Worm (Caenorhabditis elegans) whole organism, L3 larva: ENCODE results near the gene Y57G11C.5.

ENCODE experiments used
- ZK546.5 ChIP-seq: sonication (generic microtip); optimal IDR thresholded peaks from 2 replicates; lab custom pipeline; 2017; ENCODE audit warnings: missing biosample characterization, missing genetic modification characterization
- ama-1 ChIP-seq: fragments of 150-350 bp; optimal IDR thresholded peaks from 2 replicates; lab custom pipeline; 2018
- ceh-28 ChIP-seq: fragments of 150-350 bp; optimal IDR thresholded peaks from 2 replicates; lab custom pipeline; 2014; ENCODE audit warnings: missing biosample characterization, missing genetic modification reagents, missing genetic modification characterization
- ceh-9 ChIP-seq: sonication (generic microtip); optimal IDR thresholded peaks from 2 replicates; lab custom pipeline; 2018; ENCODE audit warnings: missing biosample characterization, missing genetic modification characterization
- daf-12 ChIP-seq: fragments of 150-350 bp; optimal IDR thresholded peaks from 2 replicates; lab custom pipeline; 2014; ENCODE audit warnings: missing biosample characterization, missing genetic modification reagents, missing genetic modification characterization
- egl-27 ChIP-seq: sonication (generic microtip); optimal IDR thresholded peaks from 4 replicates; lab custom pipeline; 2017; ENCODE audit warnings: missing biosample characterization, missing genetic modification reagents, missing genetic modification characterization
- egl-5 ChIP-seq: fragments of 150-350 bp; optimal IDR thresholded peaks from 2 replicates; lab custom pipeline; 2017; ENCODE audit warnings: missing biosample characterization, missing genetic modification reagents, missing genetic modification characterization, inconsistent platforms
- elt-1 ChIP-seq: fragments of 150-350 bp; optimal IDR thresholded peaks from 2 replicates; lab custom pipeline; 2014; ENCODE audit warnings: missing biosample characterization, missing genetic modification characterization
- elt-2 ChIP-seq: sonication (generic microtip); optimal IDR thresholded peaks from 2 replicates; lab custom pipeline; 2016; ENCODE audit warnings: missing genetic modification reagents, mild to moderate bottlenecking, missing genetic modification characterization, missing compliant biosample characterization
- elt-3 ChIP-seq, 3 experiments: fragments of 150-350 bp in 1 of 3; sonication (generic microtip) in 2 of 3; optimal IDR thresholded peaks; 2 replicates in 2 of 3; 4 replicates in 1 of 3; lab custom pipeline; 2014 to 2017; ENCODE audit warnings: missing biosample characterization in 3 of 3, missing genetic modification characterization in 3 of 3
- eor-1 ChIP-seq, 2 experiments: fragments of 150-350 bp; optimal IDR thresholded peaks; 2 replicates each; lab custom pipeline; 2014 to 2018; ENCODE audit warnings: missing biosample characterization in 2 of 2, missing genetic modification characterization in 2 of 2
- fkh-10 ChIP-seq: sonication (generic microtip); optimal IDR thresholded peaks from 2 replicates; lab custom pipeline; 2017; ENCODE audit warnings: missing biosample characterization, missing genetic modification reagents, missing genetic modification characterization
- fkh-2 ChIP-seq: fragments of 150-350 bp; optimal IDR thresholded peaks from 2 replicates; lab custom pipeline; 2014; ENCODE audit warnings: missing biosample characterization, missing genetic modification reagents, missing genetic modification characterization
- hmg-11 ChIP-seq: sonication (generic microtip); optimal IDR thresholded peaks from 2 replicates; lab custom pipeline; 2016; ENCODE audit warnings: missing genetic modification characterization, missing compliant biosample characterization
- jun-1 ChIP-seq: fragments of 150-350 bp; optimal IDR thresholded peaks from 2 replicates; lab custom pipeline; 2014; ENCODE audit warnings: missing biosample characterization, missing genetic modification reagents, missing genetic modification characterization
- lin-15B ChIP-seq: fragments of 150-350 bp; optimal IDR thresholded peaks from 2 replicates; lab custom pipeline; 2014; ENCODE audit warnings: missing biosample characterization, missing genetic modification characterization
- lin-39 ChIP-seq: fragments of 150-350 bp; optimal IDR thresholded peaks from 2 replicates; lab custom pipeline; 2018; ENCODE audit warnings: missing biosample characterization, missing genetic modification reagents, missing genetic modification characterization
- mdl-1 ChIP-seq: fragments of 150-350 bp; optimal IDR thresholded peaks from 2 replicates; lab custom pipeline; 2014; ENCODE audit warnings: missing biosample characterization, missing genetic modification characterization
- mml-1 ChIP-seq: fragments of 150-350 bp; sonication (generic microtip); optimal IDR thresholded peaks from 3 replicates; lab custom pipeline; 2014; ENCODE audit warnings: missing biosample characterization, missing genetic modification characterization
- nfya-1 ChIP-seq: sonication (generic microtip); optimal IDR thresholded peaks from 2 replicates; lab custom pipeline; 2017; ENCODE audit warnings: missing genetic modification characterization, mild to moderate bottlenecking, missing compliant biosample characterization, antibody characterized with exemption, moderate library complexity; ENCODE audit not compliant: insufficient read depth
- nhr-12 ChIP-seq: fragments of 150-350 bp; optimal IDR thresholded peaks from 2 replicates; lab custom pipeline; 2014; ENCODE audit warnings: missing biosample characterization, missing genetic modification characterization
- nhr-23 ChIP-seq: fragments of 150-350 bp; optimal IDR thresholded peaks from 2 replicates; lab custom pipeline; 2014; ENCODE audit warnings: missing biosample characterization, missing genetic modification reagents, missing genetic modification characterization
- nhr-237 ChIP-seq: fragments of 150-350 bp; optimal IDR thresholded peaks from 2 replicates; lab custom pipeline; 2014; ENCODE audit warnings: missing biosample characterization, missing genetic modification characterization
- nhr-25 ChIP-seq: sonication (generic microtip); optimal IDR thresholded peaks from 2 replicates; lab custom pipeline; 2017; ENCODE audit warnings: missing biosample characterization, missing genetic modification characterization
- nhr-28 ChIP-seq: fragments of 150-350 bp; optimal IDR thresholded peaks from 2 replicates; lab custom pipeline; 2014; ENCODE audit warnings: missing biosample characterization, missing genetic modification characterization
- nhr-43 ChIP-seq: sonication (generic microtip); optimal IDR thresholded peaks from 2 replicates; lab custom pipeline; 2016; ENCODE audit warnings: mild to moderate bottlenecking, missing genetic modification characterization, missing compliant biosample characterization; ENCODE audit not compliant: poor library complexity, severe bottlenecking
- nhr-76 ChIP-seq: fragments of 150-350 bp; sonication (generic microtip); optimal IDR thresholded peaks from 5 replicates; lab custom pipeline; 2014; ENCODE audit warnings: missing biosample characterization, missing genetic modification characterization
- pha-4 ChIP-seq: fragments of 150-350 bp; optimal IDR thresholded peaks from 2 replicates; lab custom pipeline; 2014; ENCODE audit warnings: missing biosample characterization, missing genetic modification reagents, missing genetic modification characterization
- pqm-1 ChIP-seq: fragments of 150-350 bp; optimal IDR thresholded peaks from 2 replicates; lab custom pipeline; 2017; ENCODE audit warnings: missing biosample characterization, missing genetic modification characterization, inconsistent platforms
- sea-2 ChIP-seq: fragments of 150-350 bp; sonication (generic microtip); optimal IDR thresholded peaks from 4 replicates; lab custom pipeline; 2014; ENCODE audit warnings: missing biosample characterization, missing genetic modification reagents, missing genetic modification characterization
- skn-1 ChIP-seq: fragments of 150-350 bp; optimal IDR thresholded peaks from 2 replicates; lab custom pipeline; 2014; ENCODE audit warnings: missing biosample characterization, missing genetic modification characterization
- snpc-4 ChIP-seq: fragments of 150-350 bp; optimal IDR thresholded peaks from 2 replicates; lab custom pipeline; 2014; ENCODE audit warnings: missing biosample characterization, missing genetic modification characterization
- tbx-2 ChIP-seq: sonication (generic microtip); optimal IDR thresholded peaks from 2 replicates; lab custom pipeline; 2016; ENCODE audit warnings: mild to moderate bottlenecking, missing genetic modification characterization, missing compliant biosample characterization
- unc-62 ChIP-seq: fragments of 150-350 bp; sonication (generic microtip); optimal IDR thresholded peaks from 4 replicates; lab custom pipeline; 2014; ENCODE audit warnings: missing biosample characterization, missing genetic modification reagents, missing genetic modification characterization
- ztf-11 ChIP-seq: fragments of 150-350 bp; optimal IDR thresholded peaks from 2 replicates; lab custom pipeline; 2014; ENCODE audit warnings: missing biosample characterization, missing genetic modification characterization
- ztf-4 ChIP-seq: fragments of 150-350 bp; optimal IDR thresholded peaks from 2 replicates; lab custom pipeline; 2014; ENCODE audit warnings: missing biosample characterization, missing genetic modification characterization

Y57G11C.5 gene

ce11 chrIV:14766382-14766781, 1.1 kb upstream of the Y57G11C.5 start, which contains the start of gene vti-1:
Gene vti-1, minus strand, starts transcription at chrIV:14766665.
- TF ChIP-seq ama-1 (lab: Kevin White, UChicago) (peak; percentile 7), ZK546.5 (tag; lab: Kevin White, UChicago) (no peak)

ce11 chrIV:14764719-14765173, 490 bp downstream of the Y57G11C.5 start:
- peak; percentile 29 for TF ChIP-seq nhr-43 (tag; lab: Kevin White, UChicago)
- TF ChIP-seq ceh-28 (tag; lab: Kevin White, UChicago): no peak
- TF ChIP-seq fkh-2 (tag; lab: Kevin White, UChicago): no peak
- TF ChIP-seq tbx-2 (tag; lab: Kevin White, UChicago): no peak
- TF ChIP-seq snpc-4 (tag; lab: Kevin White, UChicago): peak; percentile 82
- TF ChIP-seq mdl-1 (tag; lab: Kevin White, UChicago): no peak
- TF ChIP-seq nhr-12 (tag; lab: Kevin White, UChicago): no peak
- no peak for TF ChIP-seq eor-1 (tag; optimal IDR thresholded peaks at IDR 0.05; lab: Kevin White, UChicago)
- TF ChIP-seq ztf-11: no peak

- TF ChIP-seq ama-1 (lab: Kevin White, UChicago): peak; percentile 68
- TF ChIP-seq nhr-25 (tag; lab: Kevin White, UChicago): no peak
Observed at ce11 chrIV:14763938-14764718, 1.1 kb downstream of the Y57G11C.5 start.

ce11 chrIV:14763348-14763747, 1.9 kb downstream of the Y57G11C.5 start:
- TF ChIP-seq snpc-4 (tag; lab: Kevin White, UChicago): peak; percentile 31
- TF ChIP-seq mdl-1 (tag; lab: Kevin White, UChicago): peak; percentile 28
- peak; percentile 4 for TF ChIP-seq pqm-1 (tag; lab: Kevin White, UChicago)
- peak; percentile 28 for TF ChIP-seq nhr-23
- TF ChIP-seq hmg-11 (tag; lab: Kevin White, UChicago): peak; percentile 54
- peak; percentile 32 for TF ChIP-seq elt-1 (tag; lab: Kevin White, UChicago)
- TF ChIP-seq lin-39: peak; percentile 56
- TF ChIP-seq ama-1 (lab: Kevin White, UChicago): peak; percentile 34
- TF ChIP-seq ceh-28 (tag; lab: Kevin White, UChicago): peak; percentile 8
- TF ChIP-seq elt-2 (tag; lab: Kevin White, UChicago): peak; percentile 26
- TF ChIP-seq lin-15B (tag; lab: Kevin White, UChicago): peak; percentile 50
- peak; percentile 69 for TF ChIP-seq nfya-1 (tag; lab: Kevin White, UChicago)

ce11 chrIV:14760845-14761244, 4.4 kb downstream of the Y57G11C.5 start, which contains the start of gene ptp-5.2:
Gene ptp-5.2, minus strand, starts transcription at chrIV:14760945.
- TF ChIP-seq fkh-10 (GFP tag; lab: Kevin White, UChicago) (no peak), nhr-12 (tag; lab: Kevin White, UChicago) (no peak), tbx-2 (tag; lab: Kevin White, UChicago) (no peak), elt-3 (tag; optimal IDR thresholded peaks at IDR 0.05; lab: Kevin White, UChicago) (no peak)

- no peak for TF ChIP-seq ZK546.5 (tag; lab: Kevin White, UChicago)
- no peak for TF ChIP-seq egl-27 (tag; lab: Kevin White, UChicago)
- TF ChIP-seq elt-3 (tag; optimal IDR thresholded peaks at IDR 0.05; lab: Kevin White, UChicago): no peak
- TF ChIP-seq daf-12 (tag; lab: Kevin White, UChicago): no peak
- no peak for TF ChIP-seq jun-1
- TF ChIP-seq nhr-237 (tag; lab: Kevin White, UChicago): no peak
- TF ChIP-seq pha-4 (tag; lab: Kevin White, UChicago): no peak
- TF ChIP-seq, all 47 proteins: peak for 0
Observed at ce11 chrIV:14759662-14760061, 5.6 kb downstream of the Y57G11C.5 start.

- TF ChIP-seq ztf-4 (tag; lab: Kevin White, UChicago) (no peak), ztf-11 (no peak), unc-62 (GFP tag; lab: Kevin White, UChicago) (no peak), mml-1 (no peak), hmg-11 (tag; lab: Kevin White, UChicago) (no peak), nhr-28 (no peak), nhr-76 (tag; lab: Kevin White, UChicago) (no peak), egl-5 (no peak), sea-2 (no peak), nfya-1 (tag; lab: Kevin White, UChicago) (no peak), nhr-23 (no peak), pha-4 (tag; lab: Kevin White, UChicago) (no peak), nhr-12 (tag; lab: Kevin White, UChicago) (no peak), nhr-43 (tag; lab: Kevin White, UChicago) (no peak), nhr-25 (tag; lab: Kevin White, UChicago) (no peak), ceh-9 (tag; lab: Kevin White, UChicago) (no peak), ceh-28 (tag; lab: Kevin White, UChicago) (no peak), skn-1 (tag; lab: Kevin White, UChicago) (no peak)
Observed at ce11 chrIV:14757786-14758185, 7.5 kb downstream of the Y57G11C.5 start.
